Worm (Caenorhabditis elegans) whole organism, L4 larva: ENCODE measurements around the gene nhr-93.

Experiments
- D1046.2 ChIP-seq: fragments of 200-800 bp; sonication (Bioruptor generic); IDR thresholded peaks from 2 replicates; pipeline ENCODE4 v1.3.6; 2022; ENCODE audit warnings: missing genetic modification characterization, missing compliant biosample characterization
- F37D6.2 ChIP-seq: sonication (generic microtip); optimal IDR thresholded peaks from 2 replicates; lab custom pipeline; 2016; ENCODE audit warnings: mild to moderate bottlenecking, missing genetic modification characterization, missing compliant biosample characterization
- F44E2.7 ChIP-seq: fragments of 200-800 bp; sonication (Bioruptor generic); IDR thresholded peaks from 2 replicates; pipeline ENCODE4 v2.1.2; 2022; ENCODE audit warnings: missing genetic modification characterization, missing compliant biosample characterization
- F49E8.2 ChIP-seq: sonication (generic microtip); optimal IDR thresholded peaks from 2 replicates; lab custom pipeline; 2016; ENCODE audit warnings: missing compliant biosample characterization, mild to moderate bottlenecking, missing genetic modification characterization, borderline replicate concordance
- R02D3.7 ChIP-seq: fragments of 150-350 bp; sonication (generic microtip); optimal IDR thresholded peaks from 3 replicates; lab custom pipeline; 2014; ENCODE audit warnings: missing biosample characterization, missing genetic modification characterization
- T20F7.1 ChIP-seq: fragments of 200-800 bp; sonication (Bioruptor generic); optimal IDR thresholded peaks from 2 replicates; lab custom pipeline; 2018; ENCODE audit warnings: mild to moderate bottlenecking, missing genetic modification characterization, missing compliant biosample characterization
- ZK546.5 ChIP-seq, 2 experiments: sonication (generic microtip); optimal IDR thresholded peaks; 2 replicates each; lab custom pipeline; 2017; ENCODE audit warnings: missing biosample characterization in 2 of 2, missing genetic modification characterization in 2 of 2
- arid-1 ChIP-seq: fragments of 200-800 bp; sonication (Bioruptor generic); conservative IDR thresholded peaks from 2 replicates; pipeline ENCODE4 v1.3.6; 2022; ENCODE audit warnings: missing genetic modification reagents, missing genetic modification characterization, missing compliant biosample characterization
- ceh-32 ChIP-seq: sonication (generic microtip); optimal IDR thresholded peaks from 2 replicates; lab custom pipeline; 2016; ENCODE audit warnings: mild to moderate bottlenecking, missing genetic modification characterization, missing compliant biosample characterization; ENCODE audit not compliant: poor library complexity
- ceh-44 ChIP-seq: fragments of 200-800 bp; sonication (Bioruptor generic); IDR thresholded peaks from 2 replicates; pipeline ENCODE4 v1.3.6; 2022; ENCODE audit warnings: missing genetic modification reagents, missing genetic modification characterization, missing compliant biosample characterization
- ces-1 ChIP-seq: fragments of 150-350 bp; sonication (generic microtip); optimal IDR thresholded peaks from 4 replicates; lab custom pipeline; 2014; ENCODE audit warnings: missing biosample characterization, missing genetic modification reagents, missing genetic modification characterization
- cey-2 ChIP-seq: sonication (generic microtip); optimal IDR thresholded peaks from 3 replicates; lab custom pipeline; 2017; ENCODE audit warnings: missing genetic modification characterization, mild to moderate bottlenecking, missing compliant biosample characterization, antibody characterized with exemption, borderline replicate concordance; ENCODE audit not compliant: insufficient read depth
- ctbp-1 ChIP-seq: fragments of 200-800 bp; sonication (Bioruptor generic); IDR thresholded peaks from 2 replicates; pipeline ENCODE4 v1.3.6; 2022; ENCODE audit warnings: missing genetic modification reagents, missing genetic modification characterization, missing compliant biosample characterization
- dmd-8 ChIP-seq: fragments of 200-800 bp; sonication (Bioruptor generic); IDR thresholded peaks from 2 replicates; pipeline ENCODE4 v1.3.6; 2022; ENCODE audit warnings: missing genetic modification characterization, missing compliant biosample characterization
- dpl-1 ChIP-seq: fragments of 150-350 bp; optimal IDR thresholded peaks from 2 replicates; lab custom pipeline; 2014; ENCODE audit warnings: missing biosample characterization, missing genetic modification reagents, missing genetic modification characterization
- dve-1 ChIP-seq: sonication (generic microtip); optimal IDR thresholded peaks from 2 replicates; lab custom pipeline; 2017; ENCODE audit warnings: antibody characterized with exemption, mild to moderate bottlenecking, missing genetic modification characterization, missing compliant biosample characterization; ENCODE audit not compliant: insufficient read depth
- egl-27 ChIP-seq: sonication (generic microtip); optimal IDR thresholded peaks from 3 replicates; lab custom pipeline; 2017; ENCODE audit warnings: missing biosample characterization, missing genetic modification reagents, missing genetic modification characterization
- egl-43 ChIP-seq: fragments of 200-800 bp; sonication (Bioruptor generic); IDR thresholded peaks from 2 replicates; pipeline ENCODE4 v1.3.6; 2022; ENCODE audit warnings: missing genetic modification reagents, missing genetic modification characterization, missing compliant biosample characterization
- hlh-11 ChIP-seq: fragments of 200-800 bp; sonication (Bioruptor generic); optimal IDR thresholded peaks from 2 replicates; lab custom pipeline; 2018; ENCODE audit warnings: mild to moderate bottlenecking, missing genetic modification characterization, missing compliant biosample characterization
- hlh-30 ChIP-seq: sonication (generic microtip); optimal IDR thresholded peaks from 2 replicates; lab custom pipeline; 2017; ENCODE audit warnings: antibody characterized with exemption, mild to moderate bottlenecking, missing genetic modification characterization, missing compliant biosample characterization; ENCODE audit not compliant: insufficient read depth
- jun-1 ChIP-seq: fragments of 150-350 bp; optimal IDR thresholded peaks from 2 replicates; lab custom pipeline; 2014; ENCODE audit warnings: missing biosample characterization, missing genetic modification reagents, missing genetic modification characterization
- lim-7 ChIP-seq: fragments of 200-800 bp; sonication (Bioruptor generic); IDR thresholded peaks from 2 replicates; pipeline ENCODE4 v1.3.6; 2022; ENCODE audit warnings: missing genetic modification characterization, missing compliant biosample characterization
- lin-1 ChIP-seq: fragments of 200-800 bp; sonication (Bioruptor generic); IDR thresholded peaks from 2 replicates; pipeline ENCODE4 v1.3.6; 2022; ENCODE audit warnings: missing genetic modification reagents, missing genetic modification characterization, missing compliant biosample characterization
- lin-13 ChIP-seq: fragments of 150-350 bp; optimal IDR thresholded peaks from 2 replicates; lab custom pipeline; 2014; ENCODE audit warnings: missing biosample characterization, missing genetic modification reagents, missing genetic modification characterization
- lin-29 ChIP-seq: fragments of 200-800 bp; sonication (Bioruptor generic); IDR thresholded peaks from 2 replicates; pipeline ENCODE4 v1.3.6; 2022; ENCODE audit warnings: missing genetic modification reagents, missing genetic modification characterization, missing compliant biosample characterization
- lin-39 ChIP-seq: fragments of 150-350 bp; optimal IDR thresholded peaks from 2 replicates; lab custom pipeline; 2014; ENCODE audit warnings: missing biosample characterization, missing genetic modification reagents, missing genetic modification characterization
- lir-3 ChIP-seq: sonication (generic microtip); optimal IDR thresholded peaks from 2 replicates; lab custom pipeline; 2016; ENCODE audit warnings: mild to moderate bottlenecking, missing genetic modification characterization, missing compliant biosample characterization
- lsy-2 ChIP-seq, 2 experiments: fragments of 150-350 bp in 1 of 2; sonication (generic microtip) in 1 of 2; optimal IDR thresholded peaks; 2 replicates each; lab custom pipeline; 2014 to 2017; ENCODE audit warnings: missing biosample characterization in 2 of 2, missing genetic modification characterization in 2 of 2
- madf-5 ChIP-seq, 2 experiments: fragments of 200-800 bp; sonication (Bioruptor generic); IDR thresholded peaks; 2 replicates each; pipeline ENCODE4 v1.3.6; 2022; ENCODE audit warnings: missing compliant biosample characterization in 2 of 2, missing genetic modification characterization in 2 of 2
- madf-9 ChIP-seq: fragments of 200-800 bp; sonication (Bioruptor generic); conservative IDR thresholded peaks from 2 replicates; pipeline ENCODE4 v1.3.6; 2022; ENCODE audit warnings: missing genetic modification reagents, missing genetic modification characterization, missing compliant biosample characterization
- mdt-29 ChIP-seq: fragments of 200-800 bp; sonication (Bioruptor generic); IDR thresholded peaks from 2 replicates; pipeline ENCODE4 v1.3.6; 2022; ENCODE audit warnings: missing genetic modification reagents, missing genetic modification characterization, missing compliant biosample characterization
- mxl-2 ChIP-seq: fragments of 200-800 bp; sonication (Bioruptor generic); conservative IDR thresholded peaks from 2 replicates; pipeline ENCODE4 v1.3.6; 2022; ENCODE audit warnings: missing genetic modification reagents, missing genetic modification characterization, missing compliant biosample characterization
- mxl-3 ChIP-seq: fragments of 200-800 bp; sonication (Bioruptor generic); optimal IDR thresholded peaks from 2 replicates; lab custom pipeline; 2018; ENCODE audit warnings: mild to moderate bottlenecking, missing genetic modification characterization, missing compliant biosample characterization
- nhr-10 ChIP-seq: fragments of 150-350 bp; optimal IDR thresholded peaks from 2 replicates; lab custom pipeline; 2014; ENCODE audit warnings: missing biosample characterization, missing genetic modification characterization
- nhr-102 ChIP-seq: sonication (generic microtip); optimal IDR thresholded peaks from 2 replicates; lab custom pipeline; 2016; ENCODE audit warnings: mild to moderate bottlenecking, missing genetic modification characterization, moderate library complexity, missing compliant biosample characterization
- nhr-25 ChIP-seq: sonication (generic microtip); optimal IDR thresholded peaks from 2 replicates; lab custom pipeline; 2017; ENCODE audit warnings: missing genetic modification characterization, mild to moderate bottlenecking, missing compliant biosample characterization, antibody characterized with exemption, moderate library complexity, borderline replicate concordance; ENCODE audit not compliant: insufficient read depth
- nhr-76 ChIP-seq: fragments of 150-350 bp; optimal IDR thresholded peaks from 2 replicates; lab custom pipeline; 2014; ENCODE audit warnings: missing biosample characterization, missing genetic modification characterization
- pha-4 ChIP-seq, 2 experiments: fragments of 150-350 bp in 1 of 2; fragments of 200-800 bp in 1 of 2; sonication (Bioruptor generic) in 1 of 2; IDR thresholded peaks in 1 of 2; optimal IDR thresholded peaks in 1 of 2; 2 replicates each; pipeline versions ENCODE4 v1.3.6 to Lab custom; 2014 to 2022; ENCODE audit warnings: missing genetic modification characterization in 2 of 2, missing genetic modification reagents in 2 of 2, missing biosample characterization in 1 of 2, missing compliant biosample characterization in 1 of 2
- php-3 ChIP-seq: fragments of 200-800 bp; sonication (Bioruptor generic); IDR thresholded peaks from 2 replicates; pipeline ENCODE4 v1.3.6; 2022; ENCODE audit warnings: missing genetic modification reagents, missing genetic modification characterization, missing compliant biosample characterization
- sdz-12 ChIP-seq: fragments of 200-800 bp; sonication (Bioruptor generic); optimal IDR thresholded peaks from 2 replicates; lab custom pipeline; 2018; ENCODE audit warnings: mild to moderate bottlenecking, missing genetic modification characterization, missing compliant biosample characterization
- set-16 ChIP-seq: fragments of 200-800 bp; sonication (Bioruptor generic); IDR thresholded peaks from 2 replicates; pipeline ENCODE4 v1.3.6; 2022; ENCODE audit warnings: missing genetic modification reagents, missing genetic modification characterization, missing compliant biosample characterization
- tag-97 ChIP-seq: fragments of 200-800 bp; sonication (Bioruptor generic); IDR thresholded peaks from 2 replicates; pipeline ENCODE4 v1.3.6; 2022; ENCODE audit warnings: missing genetic modification characterization, missing compliant biosample characterization
- tra-1 ChIP-seq: fragments of 200-800 bp; sonication (Bioruptor generic); IDR thresholded peaks from 2 replicates; pipeline ENCODE4 v1.3.6; 2022; ENCODE audit warnings: missing genetic modification reagents, missing genetic modification characterization, missing compliant biosample characterization
- unc-130 ChIP-seq: sonication (generic microtip); optimal IDR thresholded peaks from 2 replicates; lab custom pipeline; 2016; ENCODE audit warnings: missing genetic modification reagents, missing genetic modification characterization, missing compliant biosample characterization
- unc-62 ChIP-seq, 3 experiments: fragments of 150-350 bp in 1 of 3; sonication (generic microtip); optimal IDR thresholded peaks in 2 of 3; peaks in 1 of 3; 1 replicate in 1 of 3; 2 replicates in 2 of 3; lab custom pipeline; 2014 to 2017; ENCODE audit warnings: missing biosample characterization in 3 of 3, missing genetic modification characterization in 3 of 3, missing genetic modification reagents in 3 of 3, missing genotype in 1 of 3
- zag-1 ChIP-seq: fragments of 150-350 bp; optimal IDR thresholded peaks from 2 replicates; lab custom pipeline; 2014; ENCODE audit warnings: missing biosample characterization, missing genetic modification characterization
- zip-11 ChIP-seq: fragments of 200-800 bp; sonication (Bioruptor generic); IDR thresholded peaks from 2 replicates; pipeline ENCODE4 v1.3.6; 2022; ENCODE audit warnings: missing genetic modification characterization, missing compliant biosample characterization

The nhr-93 gene

DNA sequence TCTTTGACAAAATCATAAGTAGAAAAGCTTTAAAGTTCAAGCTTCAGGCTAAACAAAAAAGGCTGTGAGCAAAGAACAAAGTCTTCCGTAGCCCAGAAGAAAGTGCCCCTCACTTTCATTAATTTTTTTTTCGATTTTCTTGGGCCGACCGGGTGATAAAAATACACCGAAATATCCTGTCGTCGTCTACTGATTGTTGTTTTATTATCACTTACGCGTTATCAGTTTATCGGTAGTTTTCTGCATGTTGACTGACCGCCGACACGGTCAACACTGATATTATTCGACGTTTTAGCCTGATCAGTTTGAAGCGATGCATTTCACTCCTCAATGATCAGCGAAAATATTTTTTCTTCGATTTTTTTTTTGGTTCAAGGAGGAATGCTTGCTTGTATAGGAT, 42.2 kb upstream of the nhr-93 start (continued):
- no peak for TF ChIP-seq R02D3.7
- TF ChIP-seq nhr-10 (tag; lab: Kevin White, UChicago): no peak
- no peak for TF ChIP-seq lin-13 (GFP tag; lab: Kevin White, UChicago)

DNA sequence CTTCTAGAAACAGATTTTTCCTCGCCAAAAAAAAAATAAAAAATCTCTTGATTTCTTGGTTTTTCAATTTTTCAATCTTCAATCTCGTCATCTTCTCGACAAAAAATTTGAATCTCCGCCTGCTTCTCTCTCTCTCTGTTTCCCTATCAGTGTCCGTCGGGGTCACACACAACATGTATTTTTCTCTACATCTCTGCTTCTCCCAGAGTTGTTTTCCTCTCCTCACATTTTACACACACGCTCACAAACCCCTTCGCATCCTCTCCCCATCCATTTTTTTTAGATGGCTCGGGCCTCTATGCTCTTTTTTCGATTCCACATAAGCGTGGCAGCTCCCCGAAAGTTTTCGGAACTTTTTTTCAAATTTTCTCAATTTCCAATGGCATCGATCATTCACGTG, 41.6 kb upstream of the nhr-93 start:
- TF ChIP-seq sdz-12 (GFP tag; lab: Kevin White, UChicago): no peak
- no peak for TF ChIP-seq ZK546.5 (tag; optimal IDR thresholded peaks at IDR 0.05; lab: Kevin White, UChicago)
- TF ChIP-seq hlh-30 (tag; lab: Kevin White, UChicago): peak; percentile 70
- peak; percentile 74 for TF ChIP-seq hlh-11 (tag; lab: Kevin White, UChicago)
- no peak for TF ChIP-seq zag-1 (tag; lab: Kevin White, UChicago)
- no peak for TF ChIP-seq F44E2.7 (GFP tag; lab: Robert Waterston, UW)
- no peak for TF ChIP-seq ceh-32 (tag; lab: Kevin White, UChicago)
- TF ChIP-seq lin-29 (GFP tag; lab: Robert Waterston, UW): no peak
- no peak for TF ChIP-seq ceh-44 (GFP tag; lab: Robert Waterston, UW)
- TF ChIP-seq tag-97 (GFP tag; lab: Robert Waterston, UW): no peak
- TF ChIP-seq mdt-29 (GFP tag; lab: Robert Waterston, UW): no peak
- no peak for TF ChIP-seq F49E8.2
- TF ChIP-seq ctbp-1 (GFP tag; lab: Robert Waterston, UW): no peak
- TF ChIP-seq jun-1 (tag; lab: Kevin White, UChicago): no peak
- no peak; the same call in 1 of the 2 replicates for TF ChIP-seq pha-4 (GFP tag; IDR thresholded peaks at IDR 0.05; lab: Robert Waterston, UW)
- no peak for TF ChIP-seq pha-4 (tag; optimal IDR thresholded peaks at IDR 0.05; lab: Kevin White, UChicago)
- TF ChIP-seq unc-62 (GFP tag; optimal IDR thresholded peaks at IDR 0.05 in 1 of 2; lab: Kevin White, UChicago): no peak
- TF ChIP-seq unc-62 (tag; optimal IDR thresholded peaks at IDR 0.05; lab: Kevin White, UChicago): no peak
- TF ChIP-seq lim-7 (GFP tag; lab: Robert Waterston, UW): no peak
- no peak for TF ChIP-seq mxl-2 (GFP tag; lab: Robert Waterston, UW)
- no peak for TF ChIP-seq zip-11 (GFP tag; lab: Robert Waterston, UW)
- TF ChIP-seq dpl-1 (GFP tag; lab: Kevin White, UChicago): peak; percentile 66
- TF ChIP-seq D1046.2 (GFP tag; lab: Robert Waterston, UW): no peak
- no peak for TF ChIP-seq R02D3.7
- TF ChIP-seq dve-1 (tag; lab: Kevin White, UChicago): peak; percentile 34
- no peak for TF ChIP-seq egl-27 (tag; lab: Kevin White, UChicago)
- TF ChIP-seq nhr-76 (tag; lab: Kevin White, UChicago): no peak
- TF ChIP-seq lsy-2 (tag; optimal IDR thresholded peaks at IDR 0.05; lab: Kevin White, UChicago): peak in 1 of 2 experiments; percentile 66
- TF ChIP-seq nhr-102 (tag; lab: Kevin White, UChicago): peak; percentile 21
- no peak for TF ChIP-seq egl-43 (GFP tag; lab: Robert Waterston, UW)
- no peak for TF ChIP-seq madf-9
- no peak for TF ChIP-seq set-16 (GFP tag; lab: Robert Waterston, UW)
- peak; percentile 34; the same call in 1 of the 2 replicates for TF ChIP-seq tra-1 (GFP tag; lab: Robert Waterston, UW)
- no peak for TF ChIP-seq madf-5 (GFP tag; IDR thresholded peaks at IDR 0.05; lab: Robert Waterston, UW)
- no peak for TF ChIP-seq arid-1 (GFP tag; lab: Robert Waterston, UW)
- no peak for TF ChIP-seq ces-1 (GFP tag; lab: Kevin White, UChicago)
- no peak for TF ChIP-seq lin-1 (GFP tag; lab: Robert Waterston, UW)
- peak; percentile 18 for TF ChIP-seq mxl-3 (GFP tag; lab: Kevin White, UChicago)
- TF ChIP-seq F37D6.2: no peak
- no peak for TF ChIP-seq T20F7.1
- TF ChIP-seq unc-130 (GFP tag; lab: Kevin White, UChicago): no peak
- no peak for TF ChIP-seq cey-2
- no peak for TF ChIP-seq nhr-25 (tag; lab: Kevin White, UChicago)
- TF ChIP-seq php-3 (GFP tag; lab: Robert Waterston, UW): no peak
- TF ChIP-seq lin-39 (tag; lab: Kevin White, UChicago): no peak
- no peak for TF ChIP-seq dmd-8 (GFP tag; lab: Robert Waterston, UW)
- TF ChIP-seq lir-3: no peak
